Worm (Caenorhabditis elegans) whole organism, L1 larva: ENCODE data around the gene acs-7.

ENCODE experiments used
- C16A3.4 ChIP-seq: fragments of 150-350 bp; optimal IDR thresholded peaks from 2 replicates; lab custom pipeline; 2014; ENCODE audit warnings: missing biosample characterization, missing genetic modification characterization
- C34B4.2 ChIP-seq: sonication (generic microtip); optimal IDR thresholded peaks from 2 replicates; lab custom pipeline; 2017; ENCODE audit warnings: mild to moderate bottlenecking, missing genetic modification characterization, missing compliant biosample characterization
- F16B12.6 ChIP-seq: fragments of 150-350 bp; optimal IDR thresholded peaks from 2 replicates; lab custom pipeline; 2014; ENCODE audit warnings: missing biosample characterization, missing genetic modification characterization
- aha-1 ChIP-seq: fragments of 150-350 bp; optimal IDR thresholded peaks from 2 replicates; lab custom pipeline; 2014; ENCODE audit warnings: missing biosample characterization, missing genetic modification characterization
- alr-1 ChIP-seq: fragments of 200-800 bp; sonication (Bioruptor generic); optimal IDR thresholded peaks from 2 replicates; lab custom pipeline; 2018; ENCODE audit warnings: borderline replicate concordance, mild to moderate bottlenecking, missing genetic modification characterization, missing compliant biosample characterization
- blmp-1 ChIP-seq: fragments of 150-350 bp; optimal IDR thresholded peaks from 2 replicates; lab custom pipeline; 2014; ENCODE audit warnings: missing biosample characterization, missing genetic modification characterization
- ceh-63 ChIP-seq: fragments of 200-800 bp; sonication (Bioruptor generic); optimal IDR thresholded peaks from 2 replicates; lab custom pipeline; 2018; ENCODE audit warnings: mild to moderate bottlenecking, missing genetic modification characterization, missing compliant biosample characterization
- ceh-8 ChIP-seq: fragments of 200-800 bp; sonication (Bioruptor generic); optimal IDR thresholded peaks from 2 replicates; lab custom pipeline; 2018; ENCODE audit warnings: mild to moderate bottlenecking, missing genetic modification characterization, moderate library complexity, missing compliant biosample characterization
- ceh-82 ChIP-seq, 3 experiments: fragments of 150-350 bp in 1 of 3; sonication (generic microtip) in 2 of 3; optimal IDR thresholded peaks; 2 replicates each; lab custom pipeline; 2014 to 2017; ENCODE audit warnings: missing biosample characterization in 3 of 3, missing genetic modification characterization in 3 of 3
- ceh-90 ChIP-seq: sonication (generic microtip); optimal IDR thresholded peaks from 2 replicates; lab custom pipeline; 2016; ENCODE audit warnings: missing genetic modification characterization, missing compliant biosample characterization
- ces-1 ChIP-seq: fragments of 150-350 bp; optimal IDR thresholded peaks from 2 replicates; lab custom pipeline; 2014; ENCODE audit warnings: missing biosample characterization, missing genetic modification reagents, missing genetic modification characterization
- dsc-1 ChIP-seq: sonication (generic microtip); optimal IDR thresholded peaks from 2 replicates; lab custom pipeline; 2016; ENCODE audit warnings: mild to moderate bottlenecking, missing genetic modification characterization, missing compliant biosample characterization
- efl-1 ChIP-seq, 4 experiments: fragments of 150-350 bp; optimal IDR thresholded peaks in 3 of 4; peaks in 1 of 4; 1 replicate in 1 of 4; 2 replicates in 3 of 4; lab custom pipeline; 2014; ENCODE audit warnings: missing biosample characterization in 2 of 4, missing genetic modification characterization in 2 of 4, missing genetic modification reagents in 2 of 4
- egl-27 ChIP-seq, 2 experiments: fragments of 150-350 bp in 1 of 2; sonication (generic microtip); optimal IDR thresholded peaks; 3 replicates each; lab custom pipeline; 2017 to 2018; ENCODE audit warnings: missing biosample characterization in 2 of 2, missing genetic modification characterization in 2 of 2, missing genetic modification reagents in 2 of 2
- elt-2 ChIP-seq: sonication (generic microtip); optimal IDR thresholded peaks from 2 replicates; lab custom pipeline; 2016; ENCODE audit warnings: missing genetic modification characterization, mild to moderate bottlenecking, inconsistent platforms, missing compliant biosample characterization, missing genetic modification reagents
- fkh-10 ChIP-seq: sonication (generic microtip); optimal IDR thresholded peaks from 2 replicates; lab custom pipeline; 2017; ENCODE audit warnings: missing biosample characterization, missing genetic modification reagents, missing genetic modification characterization
- fos-1 ChIP-seq: fragments of 150-350 bp; optimal IDR thresholded peaks from 2 replicates; lab custom pipeline; 2014; ENCODE audit warnings: missing biosample characterization, missing genetic modification characterization
- grh-1 ChIP-seq: fragments of 200-800 bp; sonication (Bioruptor generic); IDR thresholded peaks from 2 replicates; pipeline ENCODE4 v1.3.6; 2022; ENCODE audit warnings: missing genetic modification reagents, missing genetic modification characterization, missing compliant biosample characterization
- irx-1 ChIP-seq: sonication (generic microtip); optimal IDR thresholded peaks from 2 replicates; lab custom pipeline; 2016; ENCODE audit warnings: missing genetic modification characterization, missing compliant biosample characterization
- lin-13 ChIP-seq: fragments of 150-350 bp; optimal IDR thresholded peaks from 2 replicates; lab custom pipeline; 2014; ENCODE audit warnings: missing biosample characterization, missing genetic modification reagents, missing genetic modification characterization
- lin-14 ChIP-seq: fragments of 200-800 bp; sonication (Bioruptor generic); optimal IDR thresholded peaks from 2 replicates; lab custom pipeline; 2018; ENCODE audit warnings: mild to moderate bottlenecking, missing genetic modification characterization, moderate library complexity, missing compliant biosample characterization
- lin-35 ChIP-seq, 2 experiments: fragments of 150-350 bp; optimal IDR thresholded peaks; 2 replicates each; lab custom pipeline; 2014; ENCODE audit warnings: missing biosample characterization in 2 of 2, missing genetic modification characterization in 2 of 2, missing genetic modification reagents in 2 of 2
- lin-39 ChIP-seq: fragments of 150-350 bp; optimal IDR thresholded peaks from 2 replicates; lab custom pipeline; 2014; ENCODE audit warnings: missing biosample characterization, missing genetic modification reagents, missing genetic modification characterization
- lir-3 ChIP-seq: sonication (generic microtip); optimal IDR thresholded peaks from 2 replicates; lab custom pipeline; 2016; ENCODE audit warnings: mild to moderate bottlenecking, missing genetic modification characterization, moderate library complexity, missing compliant biosample characterization; ENCODE audit not compliant: poor library complexity
- lsy-2 ChIP-seq, 2 experiments: fragments of 150-350 bp; optimal IDR thresholded peaks; 2 replicates each; lab custom pipeline; 2014; ENCODE audit warnings: missing biosample characterization in 2 of 2, missing genetic modification characterization in 2 of 2
- mab-9 ChIP-seq: fragments of 200-800 bp; sonication (Bioruptor generic); IDR thresholded peaks from 2 replicates; pipeline ENCODE4 v1.3.6; 2022; ENCODE audit warnings: missing genetic modification reagents, missing genetic modification characterization, missing compliant biosample characterization
- mef-2 ChIP-seq: fragments of 150-350 bp; optimal IDR thresholded peaks from 2 replicates; lab custom pipeline; 2014; ENCODE audit warnings: missing biosample characterization, missing genetic modification characterization
- nhr-19 ChIP-seq: fragments of 200-800 bp; sonication (Bioruptor generic); conservative IDR thresholded peaks from 2 replicates; pipeline ENCODE4 v1.3.6; 2022; ENCODE audit warnings: missing genetic modification characterization, missing compliant biosample characterization
- nhr-20 ChIP-seq: sonication (generic microtip); optimal IDR thresholded peaks from 2 replicates; lab custom pipeline; 2016; ENCODE audit warnings: mild to moderate bottlenecking, missing genetic modification characterization, missing compliant biosample characterization
- nhr-28 ChIP-seq: fragments of 150-350 bp; optimal IDR thresholded peaks from 2 replicates; lab custom pipeline; 2014; ENCODE audit warnings: missing biosample characterization, missing genetic modification characterization
- nhr-47 ChIP-seq: sonication (generic microtip); optimal IDR thresholded peaks from 2 replicates; lab custom pipeline; 2016; ENCODE audit warnings: mild to moderate bottlenecking, missing genetic modification characterization, moderate library complexity, missing compliant biosample characterization
- nhr-71 ChIP-seq: sonication (generic microtip); optimal IDR thresholded peaks from 2 replicates; lab custom pipeline; 2016; ENCODE audit warnings: mild to moderate bottlenecking, missing genetic modification characterization, moderate library complexity, missing compliant biosample characterization
- nhr-76 ChIP-seq: sonication (generic microtip); optimal IDR thresholded peaks from 2 replicates; lab custom pipeline; 2017; ENCODE audit warnings: missing biosample characterization, missing genetic modification characterization
- nhr-90 ChIP-seq: sonication (generic microtip); optimal IDR thresholded peaks from 2 replicates; lab custom pipeline; 2016; ENCODE audit warnings: mild to moderate bottlenecking, missing genetic modification characterization, missing compliant biosample characterization; ENCODE audit not compliant: poor library complexity
- pqm-1 ChIP-seq: sonication (generic microtip); optimal IDR thresholded peaks from 3 replicates; lab custom pipeline; 2017; ENCODE audit warnings: missing biosample characterization, missing genetic modification characterization
- rnt-1 ChIP-seq: sonication (generic microtip); optimal IDR thresholded peaks from 2 replicates; lab custom pipeline; 2016; ENCODE audit warnings: mild to moderate bottlenecking, missing genetic modification characterization, moderate library complexity, missing compliant biosample characterization
- skn-1 ChIP-seq: fragments of 150-350 bp; optimal IDR thresholded peaks from 2 replicates; lab custom pipeline; 2014; ENCODE audit warnings: missing biosample characterization, missing genetic modification characterization
- snu-23 ChIP-seq: sonication (generic microtip); optimal IDR thresholded peaks from 2 replicates; lab custom pipeline; 2016; ENCODE audit warnings: missing genetic modification characterization, missing compliant biosample characterization
- sptf-1 ChIP-seq: fragments of 150-350 bp; optimal IDR thresholded peaks from 2 replicates; lab custom pipeline; 2014; ENCODE audit warnings: missing biosample characterization, missing genetic modification characterization
- tlp-1 ChIP-seq: fragments of 150-350 bp; optimal IDR thresholded peaks from 2 replicates; lab custom pipeline; 2014; ENCODE audit warnings: missing biosample characterization, missing genetic modification characterization
- unc-130 ChIP-seq: fragments of 150-350 bp; optimal IDR thresholded peaks from 2 replicates; lab custom pipeline; 2017; ENCODE audit warnings: missing biosample characterization, missing genetic modification characterization, inconsistent platforms
- ztf-11 ChIP-seq, 2 experiments: sonication (generic microtip); optimal IDR thresholded peaks; 2 replicates each; lab custom pipeline; 2016 to 2017; ENCODE audit warnings: missing genetic modification characterization in 2 of 2, missing biosample characterization in 1 of 2, missing compliant biosample characterization in 1 of 2
- ztf-4 ChIP-seq: fragments of 150-350 bp; optimal IDR thresholded peaks from 2 replicates; lab custom pipeline; 2014; ENCODE audit warnings: missing biosample characterization, missing genetic modification characterization

acs-7 gene

DNA sequence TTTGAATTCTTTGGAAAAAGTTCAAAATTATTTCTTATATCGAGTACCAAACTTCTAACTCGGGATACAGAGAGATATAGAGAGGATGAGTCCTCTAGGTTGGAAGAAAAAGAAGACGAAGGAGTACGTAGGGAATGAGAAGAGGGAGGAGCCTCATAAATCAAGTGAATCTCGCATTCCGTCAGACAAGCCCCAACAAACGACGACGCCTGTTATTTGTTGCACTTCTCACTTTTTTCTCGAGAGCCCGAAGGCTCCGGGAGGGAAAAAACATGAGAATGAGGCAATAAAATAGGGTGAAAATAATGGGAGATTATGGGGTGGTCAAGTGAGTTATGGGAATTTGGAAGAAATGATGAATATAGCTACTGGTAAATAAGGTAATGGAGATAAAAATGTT lies 7.9 kb downstream of the acs-7 start:
- TF ChIP-seq nhr-47 (tag; lab: Kevin White, UChicago): no peak
- TF ChIP-seq mef-2 (tag; lab: Kevin White, UChicago): no peak
- TF ChIP-seq nhr-90: no peak
- TF ChIP-seq C16A3.4 (tag; lab: Kevin White, UChicago): no peak
- TF ChIP-seq lsy-2 (tag; optimal IDR thresholded peaks at IDR 0.05; lab: Kevin White, UChicago): peak in 1 of 2 experiments; percentile 23
- no peak for TF ChIP-seq fkh-10 (GFP tag; lab: Kevin White, UChicago)
- TF ChIP-seq lin-14 (GFP tag; lab: Kevin White, UChicago): peak; percentile 52
- no peak for TF ChIP-seq tlp-1
- no peak for TF ChIP-seq ceh-90 (tag; lab: Kevin White, UChicago)
- peak; percentile 3 for TF ChIP-seq snu-23 (GFP tag; lab: Kevin White, UChicago)
- 0 out of 2 replicates have a peak, but pooled peaks have one; percentile 46 for TF ChIP-seq mab-9 (GFP tag; lab: Robert Waterston, UW)
- peak; percentile 69 for TF ChIP-seq rnt-1 (tag; lab: Kevin White, UChicago)
- peak; percentile 5 for TF ChIP-seq dsc-1
- peak; percentile 38 for TF ChIP-seq nhr-71
- no peak for TF ChIP-seq nhr-28 (tag; lab: Kevin White, UChicago)

DNA sequence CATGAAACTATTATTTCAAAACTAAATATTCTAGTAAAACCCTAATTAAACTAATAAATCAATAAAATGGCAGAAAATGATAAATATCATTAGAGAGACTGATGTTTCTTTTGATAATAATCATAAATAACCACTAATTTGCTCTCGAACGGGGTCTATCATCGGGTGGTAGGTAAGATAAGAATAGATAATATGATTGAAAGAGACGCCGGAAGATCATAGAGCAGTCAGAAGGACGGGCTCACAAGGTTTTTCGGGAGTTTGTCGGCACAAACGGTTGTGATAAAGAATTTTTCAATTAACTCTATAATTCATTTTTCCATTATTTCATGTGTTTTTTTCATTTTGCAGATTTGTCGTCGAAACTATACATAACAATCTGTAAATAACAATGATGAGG lies 9.2 kb downstream of the acs-7 start:
- no peak for TF ChIP-seq lin-13 (GFP tag; lab: Kevin White, UChicago)
- no peak for TF ChIP-seq C34B4.2
- no peak for TF ChIP-seq egl-27 (tag; optimal IDR thresholded peaks at IDR 0.05; lab: Kevin White, UChicago)
- TF ChIP-seq lir-3 (tag; lab: Kevin White, UChicago): no peak
- TF ChIP-seq elt-2 (tag; lab: Kevin White, UChicago): peak; percentile 83
- TF ChIP-seq ceh-82 (tag; optimal IDR thresholded peaks at IDR 0.05; lab: Kevin White, UChicago): no peak
- TF ChIP-seq dsc-1: no peak
- TF ChIP-seq ces-1 (GFP tag; lab: Kevin White, UChicago): no peak
- no peak for TF ChIP-seq ceh-90 (tag; lab: Kevin White, UChicago)
- TF ChIP-seq ceh-8 (GFP tag; lab: Kevin White, UChicago): no peak
- peak; percentile 27 for TF ChIP-seq lin-14 (GFP tag; lab: Kevin White, UChicago)
- no peak for TF ChIP-seq ceh-63
- no peak for TF ChIP-seq C16A3.4 (tag; lab: Kevin White, UChicago)
- peak; percentile 13 for TF ChIP-seq nhr-90
- TF ChIP-seq sptf-1 (tag; lab: Kevin White, UChicago): no peak
- TF ChIP-seq lin-39 (tag; lab: Kevin White, UChicago): no peak
- TF ChIP-seq nhr-19: no peak
- TF ChIP-seq efl-1 (optimal IDR thresholded peaks at IDR 0.05; lab: Kevin White, UChicago): no peak
- TF ChIP-seq efl-1 (GFP tag; optimal IDR thresholded peaks at IDR 0.05 in 1 of 2; lab: Kevin White, UChicago): no peak
- TF ChIP-seq alr-1: no peak
- TF ChIP-seq nhr-76 (tag; lab: Kevin White, UChicago): no peak
- no peak for TF ChIP-seq fos-1
- no peak for TF ChIP-seq irx-1 (tag; lab: Kevin White, UChicago)
- TF ChIP-seq F16B12.6: no peak
- no peak for TF ChIP-seq aha-1 (tag; lab: Kevin White, UChicago)
- TF ChIP-seq pqm-1 (tag; lab: Kevin White, UChicago): peak; percentile 3
- TF ChIP-seq nhr-20 (tag; lab: Kevin White, UChicago): peak; percentile 12
- no peak for TF ChIP-seq blmp-1 (tag; lab: Kevin White, UChicago)
- TF ChIP-seq grh-1 (GFP tag; lab: Robert Waterston, UW): no peak
- no peak for TF ChIP-seq ztf-11 (tag; optimal IDR thresholded peaks at IDR 0.05; lab: Kevin White, UChicago)

- TF ChIP-seq lin-35 (GFP tag; optimal IDR thresholded peaks at IDR 0.05; lab: Kevin White, UChicago) (no peak), lin-14 (GFP tag; lab: Kevin White, UChicago) (peak; percentile 24), ztf-4 (tag; lab: Kevin White, UChicago) (no peak), ceh-82 (tag; optimal IDR thresholded peaks at IDR 0.05; lab: Kevin White, UChicago) (peak in 1 of 3 experiments; percentile 15), lir-3 (tag; lab: Kevin White, UChicago) (no peak), unc-130 (no peak), skn-1 (tag; lab: Kevin White, UChicago) (peak; percentile 1), lin-39 (tag; lab: Kevin White, UChicago) (no peak), nhr-47 (tag; lab: Kevin White, UChicago) (no peak)
These were observed 11.7 kb downstream of the acs-7 start for ce11 chrII:9303545-9303944.
